Worm (Caenorhabditis elegans): Measurements from ENCODE around the gene F26F12.3.
A peak's percentile ranks its signal among the peaks of the same experiment; 100 is the strongest.

DNA sequence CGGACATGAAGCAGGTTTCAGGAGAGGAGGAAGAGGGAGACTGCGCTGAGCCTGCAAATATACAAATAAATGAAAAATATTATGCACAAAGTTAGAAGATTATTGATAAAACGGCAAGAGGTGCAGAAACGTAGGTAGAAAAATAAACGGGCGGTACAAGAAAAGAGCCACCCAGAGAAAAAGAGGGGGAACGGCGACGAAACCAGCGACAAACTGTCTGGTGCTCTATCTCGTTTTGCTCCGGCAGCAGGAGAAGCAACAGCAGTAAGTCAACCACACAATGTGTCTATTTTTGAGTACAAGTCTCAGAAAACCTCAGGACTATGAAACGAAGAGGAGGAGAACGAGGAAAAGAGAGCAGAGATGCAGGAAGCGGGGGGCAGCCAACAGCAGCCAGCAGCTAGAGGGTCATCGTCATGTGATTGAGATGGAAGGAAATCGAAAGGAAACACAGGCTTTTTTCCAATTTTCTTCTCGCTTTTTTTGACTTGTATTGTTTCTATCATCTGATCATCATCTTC, at the start of gene F26F12.3:
- TF ChIP-seq him-1 (tag; optimal IDR thresholded peaks at IDR 0.05): no peak
- peak; percentile 29 for TF ChIP-seq W03F9.2 (tag; optimal IDR thresholded peaks at IDR 0.05)

Data from whole organism, L4/young adult.